Worm (Caenorhabditis elegans): ENCODE data around the gene fbxa-59.

- TF ChIP-seq aly-2 (tag; optimal IDR thresholded peaks at IDR 0.05): no peak
- peak; percentile 79 for TF ChIP-seq elt-2 (tag; optimal IDR thresholded peaks at IDR 0.05)
- no peak for TF ChIP-seq nfya-1 (tag; optimal IDR thresholded peaks at IDR 0.05; ENCODE audit: insufficient read depth)
- TF ChIP-seq ama-1 (optimal IDR thresholded peaks at IDR 0.05): no peak
- TF ChIP-seq nhr-11 (tag; optimal IDR thresholded peaks at IDR 0.05): no peak
- no peak for TF ChIP-seq ztf-4 (tag; optimal IDR thresholded peaks at IDR 0.05)
- TF ChIP-seq nhr-23 (tag; optimal IDR thresholded peaks at IDR 0.05): no peak
- TF ChIP-seq nhr-28 (tag; optimal IDR thresholded peaks at IDR 0.05): no peak
- no peak for TF ChIP-seq nhr-25 (tag; optimal IDR thresholded peaks at IDR 0.05)
- no peak for TF ChIP-seq nhr-77 (tag; optimal IDR thresholded peaks at IDR 0.05)
- no peak for TF ChIP-seq tbx-2 (tag; optimal IDR thresholded peaks at IDR 0.05)
- no peak for TF ChIP-seq elt-3 (tag; optimal IDR thresholded peaks at IDR 0.05)
These were observed 3.0 kb upstream of the fbxa-59 start, which contains the start of gene fbxa-60 for ce11 chrIII:946250-946725.

Measured in whole organism, L3 larva.